Fruit fly (Drosophila melanogaster) whole organism, embryonic: Measurements from ENCODE around the gene CG15375.

ENCODE experiments used
- Adf1 ChIP-seq: fragments of 200-800 bp; sonication (Bioruptor generic); IDR thresholded peaks from 2 replicates; pipeline ENCODE4 v1.3.6; 2022; ENCODE audit warnings: missing biosample characterization, missing genetic modification characterization
- BEAF-32 ChIP-seq: fragments of 200-800 bp; sonication (Bioruptor generic); optimal IDR thresholded peaks from 3 replicates; lab custom pipeline; 2017; ENCODE audit warnings: missing biosample characterization, missing genetic modification characterization, mild to moderate bottlenecking, moderate library complexity, missing genetic modification reagents
- CG10565 ChIP-seq: fragments of 200-800 bp; sonication (Bioruptor generic); optimal IDR thresholded peaks from 3 replicates; lab custom pipeline; 2016; ENCODE audit warnings: missing biosample characterization, mild to moderate bottlenecking, missing genetic modification characterization
- CG11247 ChIP-seq: fragments of 200-800 bp; sonication (Bioruptor generic); IDR thresholded peaks from 2 replicates; pipeline ENCODE4 v1.3.6; 2022; ENCODE audit warnings: missing biosample characterization, missing genetic modification characterization
- CG11456 ChIP-seq: fragments of 200-800 bp; sonication (Bioruptor generic); IDR thresholded peaks from 3 replicates; pipeline ENCODE4 v1.3.6; 2022; ENCODE audit warnings: missing biosample characterization, missing genetic modification characterization
- CG12744 ChIP-seq: fragments of 200-800 bp; sonication (Bioruptor generic); optimal IDR thresholded peaks from 2 replicates; lab custom pipeline; 2016; ENCODE audit warnings: missing biosample characterization, missing genetic modification characterization
- CG14965 ChIP-seq: fragments of 200-800 bp; sonication (Bioruptor generic); optimal IDR thresholded peaks from 2 replicates; lab custom pipeline; 2016; ENCODE audit warnings: missing biosample characterization, missing genetic modification characterization, borderline replicate concordance
- CG18011 ChIP-seq: fragments of 200-800 bp; sonication (Bioruptor generic); optimal IDR thresholded peaks from 2 replicates; lab custom pipeline; 2017; ENCODE audit warnings: missing biosample characterization, missing genetic modification characterization, mild to moderate bottlenecking, moderate library complexity, missing genotype
- CG2199 ChIP-seq: fragments of 200-800 bp; sonication (Bioruptor generic); IDR thresholded peaks from 3 replicates; pipeline ENCODE4 v1.3.6; 2022; ENCODE audit warnings: missing biosample characterization, missing genetic modification characterization
- CG30431 ChIP-seq: fragments of 200-800 bp; sonication (Bioruptor generic); optimal IDR thresholded peaks from 2 replicates; lab custom pipeline; 2017; ENCODE audit warnings: missing biosample characterization, missing genetic modification characterization
- CG31224 ChIP-seq: fragments of 200-800 bp; sonication (Bioruptor generic); IDR thresholded peaks from 2 replicates; pipeline ENCODE4 v1.3.6; 2022; ENCODE audit warnings: missing biosample characterization, missing genetic modification characterization
- CG32532 ChIP-seq: fragments of 200-800 bp; sonication (Bioruptor generic); IDR thresholded peaks from 2 replicates; pipeline ENCODE4 v1.3.6; 2022; ENCODE audit warnings: missing biosample characterization, missing genetic modification characterization
- CG34422 ChIP-seq: fragments of 200-800 bp; sonication (Bioruptor generic); IDR thresholded peaks from 3 replicates; pipeline ENCODE4 v1.3.6; 2022; ENCODE audit warnings: missing biosample characterization, missing genetic modification characterization
- CG4328 ChIP-seq: fragments of 200-800 bp; sonication (Bioruptor generic); optimal IDR thresholded peaks from 3 replicates; lab custom pipeline; 2017; ENCODE audit warnings: missing biosample characterization, missing genetic modification reagents, missing genetic modification characterization
- CG7357 ChIP-seq: fragments of 200-800 bp; sonication (Bioruptor generic); IDR thresholded peaks from 3 replicates; pipeline ENCODE4 v1.3.6; 2022; ENCODE audit warnings: missing biosample characterization, missing genetic modification characterization
- CG7372 ChIP-seq: fragments of 200-800 bp; sonication (Bioruptor generic); IDR thresholded peaks from 2 replicates; pipeline ENCODE4 v1.3.6; 2022; ENCODE audit warnings: missing biosample characterization, missing genetic modification characterization
- CG8924 ChIP-seq: fragments of 200-800 bp; optimal IDR thresholded peaks from 3 replicates; lab custom pipeline; 2019; ENCODE audit warnings: missing biosample characterization, mild to moderate bottlenecking, missing genetic modification characterization, moderate library complexity
- CG9437 ChIP-seq: fragments of 200-800 bp; sonication (Bioruptor generic); optimal IDR thresholded peaks from 2 replicates; lab custom pipeline; 2018; ENCODE audit warnings: missing biosample characterization, mild to moderate bottlenecking, missing genetic modification characterization
- CG9817 ChIP-seq: fragments of 200-800 bp; sonication (Bioruptor generic); optimal IDR thresholded peaks from 2 replicates; lab custom pipeline; 2018; ENCODE audit warnings: missing biosample characterization, mild to moderate bottlenecking, missing genetic modification characterization, moderate library complexity
- CG9932 ChIP-seq: fragments of 200-800 bp; sonication (Bioruptor generic); IDR thresholded peaks from 2 replicates; pipeline ENCODE4 v1.3.6; 2022; ENCODE audit warnings: missing biosample characterization, missing genetic modification characterization
- CHES-1-like ChIP-seq: fragments of 200-800 bp; sonication (Bioruptor generic); optimal IDR thresholded peaks from 2 replicates; lab custom pipeline; 2016; ENCODE audit warnings: missing biosample characterization, missing genetic modification characterization
- Dip2 ChIP-seq: fragments of 200-800 bp; sonication (Bioruptor generic); IDR thresholded peaks from 2 replicates; pipeline ENCODE4 v1.3.6; 2022; ENCODE audit warnings: missing biosample characterization, missing genetic modification characterization
- HLH4C ChIP-seq: fragments of 200-800 bp; sonication (Bioruptor generic); IDR thresholded peaks from 3 replicates; pipeline ENCODE4 v1.3.6; 2022; ENCODE audit warnings: missing biosample characterization, missing genetic modification characterization; ENCODE audit not compliant: partially characterized antibody
- Med ChIP-seq: fragments of 200-800 bp; sonication (Bioruptor generic); peaks from one replicate; lab custom pipeline; 2016; ENCODE audit warnings: missing biosample characterization, missing genetic modification characterization, mild to moderate bottlenecking, inconsistent platforms, moderate library complexity
- NK7.1 ChIP-seq: fragments of 200-800 bp; sonication (Bioruptor generic); optimal IDR thresholded peaks from 3 replicates; lab custom pipeline; 2016; ENCODE audit warnings: missing biosample characterization, missing genetic modification characterization
- Nf-YB ChIP-seq: fragments of 200-800 bp; sonication (Bioruptor generic); optimal IDR thresholded peaks from 3 replicates; lab custom pipeline; 2019; ENCODE audit warnings: missing biosample characterization, mild to moderate bottlenecking, missing genetic modification characterization, moderate library complexity
- Oaz ChIP-seq: fragments of 200-800 bp; sonication (Bioruptor generic); IDR thresholded peaks from 2 replicates; pipeline ENCODE4 v1.3.6; 2022; ENCODE audit warnings: missing biosample characterization, missing genetic modification characterization
- Oli ChIP-seq: fragments of 200-800 bp; sonication (Bioruptor generic); optimal IDR thresholded peaks from 2 replicates; lab custom pipeline; 2018; ENCODE audit warnings: missing biosample characterization, mild to moderate bottlenecking, missing genetic modification characterization, moderate library complexity
- Vsx1 ChIP-seq: fragments of 200-800 bp; sonication (Bioruptor generic); optimal IDR thresholded peaks from 2 replicates; lab custom pipeline; 2017; ENCODE audit warnings: missing biosample characterization, mild to moderate bottlenecking, missing genetic modification characterization, missing genetic modification reagents
- ab ChIP-seq: fragments of 200-800 bp; sonication (Bioruptor generic); optimal IDR thresholded peaks from 2 replicates; lab custom pipeline; 2016; ENCODE audit warnings: missing biosample characterization, missing genetic modification characterization
- cato ChIP-seq: fragments of 200-800 bp; sonication (Bioruptor generic); optimal IDR thresholded peaks from 2 replicates; lab custom pipeline; 2016; ENCODE audit warnings: missing biosample characterization, missing genetic modification characterization, borderline replicate concordance
- croc ChIP-seq: fragments of 200-800 bp; sonication (Bioruptor generic); conservative IDR thresholded peaks from 3 replicates; pipeline ENCODE4 v1.3.6; 2022; ENCODE audit warnings: missing biosample characterization, missing genetic modification characterization
- ems ChIP-seq: fragments of 200-800 bp; sonication (Bioruptor generic); optimal IDR thresholded peaks from 3 replicates; lab custom pipeline; 2016; ENCODE audit warnings: missing biosample characterization, missing genetic modification characterization
- eve ChIP-seq, 2 experiments: fragments of >200 bp; optimal IDR thresholded peaks; 2 replicates each; lab custom pipeline; 2017; ENCODE audit warnings: missing biosample characterization in 2 of 2, missing genetic modification characterization in 2 of 2
- gcm2 ChIP-seq: fragments of 200-800 bp; sonication (Bioruptor generic); optimal IDR thresholded peaks from 2 replicates; lab custom pipeline; 2016; ENCODE audit warnings: missing biosample characterization, missing genetic modification characterization
- gem ChIP-seq: fragments of 200-800 bp; sonication (Bioruptor generic); optimal IDR thresholded peaks from 2 replicates; lab custom pipeline; 2019; ENCODE audit warnings: missing biosample characterization, mild to moderate bottlenecking, missing genetic modification characterization, moderate library complexity
- hkb ChIP-seq, 2 experiments: fragments of 200-800 bp in 1 of 2; fragments of >200 bp in 1 of 2; sonication (Bioruptor generic) in 1 of 2; IDR thresholded peaks in 1 of 2; optimal IDR thresholded peaks in 1 of 2; 2 replicates each; pipeline versions ENCODE4 v1.3.6 to Lab custom; 2017 to 2022; ENCODE audit warnings: missing biosample characterization in 1 of 2, missing genetic modification characterization in 1 of 2
- ind ChIP-seq: fragments of 200-800 bp; sonication (Bioruptor generic); optimal IDR thresholded peaks from 3 replicates; lab custom pipeline; 2016; ENCODE audit warnings: missing biosample characterization, missing genetic modification characterization
- knrl ChIP-seq: fragments of 200-800 bp; sonication (Bioruptor generic); IDR thresholded peaks from 3 replicates; pipeline ENCODE4 v1.3.6; 2022; ENCODE audit warnings: missing biosample characterization, missing genetic modification characterization; ENCODE audit not compliant: partially characterized antibody
- lbe ChIP-seq: fragments of 200-800 bp; sonication (Bioruptor generic); optimal IDR thresholded peaks from 2 replicates; lab custom pipeline; 2016; ENCODE audit warnings: missing biosample characterization, mild to moderate bottlenecking, missing genetic modification characterization
- odd ChIP-seq: fragments of 200-800 bp; sonication (Bioruptor generic); optimal IDR thresholded peaks from 2 replicates; lab custom pipeline; 2017; ENCODE audit warnings: missing biosample characterization, mild to moderate bottlenecking, missing genetic modification characterization
- onecut ChIP-seq: fragments of 200-800 bp; sonication (Bioruptor generic); IDR thresholded peaks from 2 replicates; pipeline ENCODE4 v1.3.6; 2022; ENCODE audit warnings: missing biosample characterization, missing genetic modification characterization
- pan ChIP-seq, 4 experiments: fragments of >200 bp in 3 of 4; fragments of 200-800 bp in 1 of 4; sonication (Bioruptor generic) in 1 of 4; optimal IDR thresholded peaks in 3 of 4; IDR thresholded peaks in 1 of 4; 2 replicates each; pipeline versions ENCODE4 v1.3.6 to Lab custom; 2017 to 2022; ENCODE audit warnings: missing biosample characterization in 2 of 4, missing genetic modification characterization in 2 of 4, mixed read lengths in 1 of 4
- psq ChIP-seq: fragments of 200-800 bp; sonication (Bioruptor generic); optimal IDR thresholded peaks from 2 replicates; lab custom pipeline; 2017; ENCODE audit warnings: missing biosample characterization, missing genetic modification characterization
- ranshi ChIP-seq: fragments of 200-800 bp; sonication (Bioruptor generic); IDR thresholded peaks from 2 replicates; pipeline ENCODE4 v1.3.6; 2022; ENCODE audit warnings: missing biosample characterization, missing genetic modification characterization
- schlank ChIP-seq: fragments of 200-800 bp; sonication (Bioruptor generic); optimal IDR thresholded peaks from 2 replicates; lab custom pipeline; 2018; ENCODE audit warnings: missing biosample characterization, mild to moderate bottlenecking, missing genetic modification characterization
- sr ChIP-seq: fragments of 200-800 bp; sonication (Bioruptor generic); IDR thresholded peaks from 3 replicates; pipeline ENCODE4 v1.3.6; 2022; ENCODE audit warnings: missing biosample characterization, missing genetic modification characterization
- unpg ChIP-seq: fragments of 200-800 bp; sonication (Bioruptor generic); optimal IDR thresholded peaks from 3 replicates; lab custom pipeline; 2018; ENCODE audit warnings: missing biosample characterization, mild to moderate bottlenecking, missing genetic modification characterization, moderate library complexity
- vfl ChIP-seq: fragments of 200-800 bp; sonication (Bioruptor generic); optimal IDR thresholded peaks from 2 replicates; lab custom pipeline; 2016; ENCODE audit warnings: missing biosample characterization, missing genetic modification characterization
- vnd ChIP-seq: fragments of 200-800 bp; sonication (Bioruptor generic); IDR thresholded peaks from 3 replicates; pipeline ENCODE4 v1.3.6; 2022; ENCODE audit warnings: missing biosample characterization, missing genetic modification characterization; ENCODE audit not compliant: partially characterized antibody

Gene CG15375

dm6 chrX:4105830-4106233 lies 4.7 kb downstream of the CG15375 start, which contains the start of gene cib (continued):
- TF ChIP-seq CG34422 = peak; percentile 28; the same call in 1 of the 3 replicates
- TF ChIP-seq odd (GFP tag; lab: Kevin White, UChicago) = no peak
- TF ChIP-seq ranshi = peak; percentile 47; the same call in 1 of the 2 replicates
- no peak for TF ChIP-seq ab
- no peak for TF ChIP-seq CG7372 (GFP tag; lab: Robert Waterston, UW)
- TF ChIP-seq unpg = peak; percentile 22
- no peak for TF ChIP-seq vfl
- TF ChIP-seq BEAF-32 = peak; percentile 87
- TF ChIP-seq lbe (GFP tag; lab: Kevin White, UChicago) = peak; percentile 42
- peak; percentile 28 for TF ChIP-seq CG8924 (tag; lab: Kevin White, UChicago)
- no peak for TF ChIP-seq eve (GFP tag; optimal IDR thresholded peaks at IDR 0.05; lab: Kevin White, UChicago)
- TF ChIP-seq Oli = no peak
- TF ChIP-seq CHES-1-like (GFP tag; lab: Kevin White, UChicago) = peak; percentile 31
- TF ChIP-seq CG31224 (GFP tag; lab: Robert Waterston, UW) = no peak
- peak; percentile 87 for TF ChIP-seq Med
- TF ChIP-seq CG9932 (GFP tag; lab: Robert Waterston, UW) = peak; percentile 54
- TF ChIP-seq hkb (optimal IDR thresholded peaks at IDR 0.05; lab: Kevin White, UChicago) = peak; percentile 68
- TF ChIP-seq hkb (GFP tag; IDR thresholded peaks at IDR 0.05; lab: Robert Waterston, UW) = no peak; the same call in 1 of the 2 replicates
- no peak for TF ChIP-seq CG7357
- no peak for TF ChIP-seq CG30431 (GFP tag; lab: Kevin White, UChicago)
- TF ChIP-seq CG11456 (GFP tag; lab: Robert Waterston, UW) = 0 out of 3 replicates have a peak, but pooled peaks have one; percentile 34
- TF ChIP-seq CG18011 (GFP tag; lab: Kevin White, UChicago) = no peak
- no peak for TF ChIP-seq psq (GFP tag; lab: Kevin White, UChicago)
- TF ChIP-seq Adf1 (GFP tag; lab: Robert Waterston, UW) = peak; percentile 37; the same call in 1 of the 2 replicates
- no peak for TF ChIP-seq schlank
- no peak for TF ChIP-seq CG4328
- TF ChIP-seq CG2199 (GFP tag; lab: Robert Waterston, UW) = no peak
- 0 out of 3 replicates have a peak, but pooled peaks have one; percentile 19 for TF ChIP-seq sr (GFP tag; lab: Robert Waterston, UW)
- no peak for TF ChIP-seq CG9817 (tag; lab: Kevin White, UChicago)
- no peak for TF ChIP-seq pan (optimal IDR thresholded peaks at IDR 0.05; lab: Kevin White, UChicago)
- TF ChIP-seq pan (GFP tag; optimal IDR thresholded peaks at IDR 0.05 in 1 of 2, IDR thresholded peaks at IDR 0.05 in 1 of 2) = no peak
- TF ChIP-seq Dip2 (GFP tag; lab: Robert Waterston, UW) = no peak
- peak; percentile 81 for TF ChIP-seq knrl (GFP tag; lab: Robert Waterston, UW)
- peak; percentile 29 for TF ChIP-seq ems (GFP tag; lab: Kevin White, UChicago)
- TF ChIP-seq gcm2 (GFP tag; lab: Kevin White, UChicago) = no peak
- peak; percentile 67 for TF ChIP-seq vnd (GFP tag; lab: Robert Waterston, UW)
- TF ChIP-seq CG9437 (GFP tag; lab: Kevin White, UChicago) = no peak
- TF ChIP-seq gem = no peak
- no peak for TF ChIP-seq cato (GFP tag; lab: Kevin White, UChicago)
- no peak for TF ChIP-seq ind
- no peak for TF ChIP-seq CG10565 (GFP tag; lab: Kevin White, UChicago)
- no peak for TF ChIP-seq CG14965 (GFP tag; lab: Kevin White, UChicago)
- peak; percentile 68 for TF ChIP-seq HLH4C (GFP tag; lab: Robert Waterston, UW)
- TF ChIP-seq CG12744 (GFP tag; lab: Kevin White, UChicago) = peak; percentile 66
- TF ChIP-seq croc (GFP tag; lab: Robert Waterston, UW) = no peak
- no peak for TF ChIP-seq Vsx1 (GFP tag; lab: Kevin White, UChicago)
- TF ChIP-seq Oaz (GFP tag; lab: Robert Waterston, UW) = no peak
- peak; percentile 68; the same call in 1 of the 2 replicates for TF ChIP-seq CG32532 (GFP tag; lab: Robert Waterston, UW)
- no peak for TF ChIP-seq NK7.1
- TF ChIP-seq onecut (GFP tag; lab: Robert Waterston, UW) = no peak
- TF ChIP-seq Nf-YB (GFP tag; lab: Kevin White, UChicago) = peak; percentile 34
- TF ChIP-seq CG11247 (GFP tag; lab: Robert Waterston, UW) = no peak
